Worm (Caenorhabditis elegans) whole organism, L4 larva: ENCODE measurements around the gene ptr-9.

Experiments
- F10B5.3 ChIP-seq: sonication (generic microtip); optimal IDR thresholded peaks from 2 replicates; lab custom pipeline; 2016; ENCODE audit warnings: mild to moderate bottlenecking, missing genetic modification characterization, missing compliant biosample characterization
- F26F4.8 ChIP-seq: fragments of 200-800 bp; sonication (Bioruptor generic); conservative IDR thresholded peaks from 2 replicates; pipeline ENCODE4 v1.3.6; 2022; ENCODE audit warnings: missing genetic modification characterization, missing compliant biosample characterization
- F37D6.2 ChIP-seq: sonication (generic microtip); optimal IDR thresholded peaks from 2 replicates; lab custom pipeline; 2016; ENCODE audit warnings: mild to moderate bottlenecking, missing genetic modification characterization, missing compliant biosample characterization
- F44E2.7 ChIP-seq: fragments of 200-800 bp; sonication (Bioruptor generic); IDR thresholded peaks from 2 replicates; pipeline ENCODE4 v2.1.2; 2022; ENCODE audit warnings: missing genetic modification characterization, missing compliant biosample characterization
- R02D3.7 ChIP-seq: fragments of 150-350 bp; sonication (generic microtip); optimal IDR thresholded peaks from 3 replicates; lab custom pipeline; 2014; ENCODE audit warnings: missing biosample characterization, missing genetic modification characterization
- T26A8.4 ChIP-seq: fragments of 200-800 bp; sonication (Bioruptor generic); IDR thresholded peaks from 2 replicates; pipeline ENCODE4 v1.3.6; 2022; ENCODE audit warnings: missing genetic modification characterization, missing compliant biosample characterization
- ZK546.5 ChIP-seq, 2 experiments: sonication (generic microtip); optimal IDR thresholded peaks; 2 replicates each; lab custom pipeline; 2017; ENCODE audit warnings: missing biosample characterization in 2 of 2, missing genetic modification characterization in 2 of 2
- aha-1 ChIP-seq: fragments of 150-350 bp; peaks from one replicate; lab custom pipeline; 2014; ENCODE audit warnings: missing biosample characterization, missing genetic modification characterization
- ceh-82 ChIP-seq: sonication (generic microtip); optimal IDR thresholded peaks from 2 replicates; lab custom pipeline; 2017; ENCODE audit warnings: missing biosample characterization, missing genetic modification characterization
- daf-16 ChIP-seq, 3 experiments: sonication (generic microtip); optimal IDR thresholded peaks; 2 replicates each; lab custom pipeline; 2016 to 2017; ENCODE audit warnings: missing genetic modification characterization in 3 of 3, missing genetic modification reagents in 3 of 3, mild to moderate bottlenecking in 2 of 3, missing compliant biosample characterization in 2 of 3, missing biosample characterization in 1 of 3, moderate library complexity in 1 of 3
- hlh-30 ChIP-seq: sonication (generic microtip); optimal IDR thresholded peaks from 2 replicates; lab custom pipeline; 2017; ENCODE audit warnings: antibody characterized with exemption, mild to moderate bottlenecking, missing genetic modification characterization, missing compliant biosample characterization; ENCODE audit not compliant: insufficient read depth
- lin-13 ChIP-seq: fragments of 150-350 bp; optimal IDR thresholded peaks from 2 replicates; lab custom pipeline; 2014; ENCODE audit warnings: missing biosample characterization, missing genetic modification reagents, missing genetic modification characterization
- lin-15B ChIP-seq: fragments of 150-350 bp; sonication (generic microtip); optimal IDR thresholded peaks from 3 replicates; lab custom pipeline; 2014; ENCODE audit warnings: missing biosample characterization, missing genetic modification characterization
- lsy-2 ChIP-seq, 2 experiments: fragments of 150-350 bp in 1 of 2; sonication (generic microtip) in 1 of 2; optimal IDR thresholded peaks; 2 replicates each; lab custom pipeline; 2014 to 2017; ENCODE audit warnings: missing biosample characterization in 2 of 2, missing genetic modification characterization in 2 of 2
- mdl-1 ChIP-seq, 2 experiments: fragments of 150-350 bp in 1 of 2; sonication (generic microtip) in 1 of 2; optimal IDR thresholded peaks; 2 replicates each; lab custom pipeline; 2014 to 2017; ENCODE audit warnings: missing biosample characterization in 2 of 2, missing genetic modification characterization in 2 of 2
- mxl-2 ChIP-seq: fragments of 200-800 bp; sonication (Bioruptor generic); conservative IDR thresholded peaks from 2 replicates; pipeline ENCODE4 v1.3.6; 2022; ENCODE audit warnings: missing genetic modification reagents, missing genetic modification characterization, missing compliant biosample characterization
- mxl-3 ChIP-seq: fragments of 200-800 bp; sonication (Bioruptor generic); optimal IDR thresholded peaks from 2 replicates; lab custom pipeline; 2018; ENCODE audit warnings: mild to moderate bottlenecking, missing genetic modification characterization, missing compliant biosample characterization
- nhr-11 ChIP-seq: fragments of 150-350 bp; optimal IDR thresholded peaks from 2 replicates; lab custom pipeline; 2014; ENCODE audit warnings: missing biosample characterization, missing genetic modification characterization
- nhr-237 ChIP-seq: sonication (generic microtip); optimal IDR thresholded peaks from 2 replicates; lab custom pipeline; 2017; ENCODE audit warnings: missing biosample characterization, missing genetic modification characterization
- nhr-41 ChIP-seq: fragments of 200-800 bp; sonication (Bioruptor generic); IDR thresholded peaks from 2 replicates; pipeline ENCODE4 v1.3.6; 2022; ENCODE audit warnings: missing genetic modification reagents, missing genetic modification characterization, missing compliant biosample characterization
- nhr-42 ChIP-seq: fragments of 200-800 bp; sonication (Bioruptor generic); IDR thresholded peaks from 2 replicates; pipeline ENCODE4 v1.3.6; 2022; ENCODE audit warnings: missing genetic modification characterization, missing compliant biosample characterization
- nhr-76 ChIP-seq: fragments of 150-350 bp; optimal IDR thresholded peaks from 2 replicates; lab custom pipeline; 2014; ENCODE audit warnings: missing biosample characterization, missing genetic modification characterization
- nhr-77 ChIP-seq: fragments of 150-350 bp; optimal IDR thresholded peaks from 2 replicates; lab custom pipeline; 2014; ENCODE audit warnings: missing biosample characterization, missing genetic modification characterization
- php-3 ChIP-seq: fragments of 200-800 bp; sonication (Bioruptor generic); IDR thresholded peaks from 2 replicates; pipeline ENCODE4 v1.3.6; 2022; ENCODE audit warnings: missing genetic modification reagents, missing genetic modification characterization, missing compliant biosample characterization
- pqm-1 ChIP-seq: sonication (generic microtip); optimal IDR thresholded peaks from 2 replicates; lab custom pipeline; 2017; ENCODE audit warnings: missing biosample characterization, missing genetic modification characterization
- unc-39 ChIP-seq: sonication (generic microtip); optimal IDR thresholded peaks from 2 replicates; lab custom pipeline; 2017; ENCODE audit warnings: missing biosample characterization, missing genetic modification characterization
- unc-62 ChIP-seq, 3 experiments: fragments of 150-350 bp in 1 of 3; sonication (generic microtip); optimal IDR thresholded peaks in 2 of 3; peaks in 1 of 3; 1 replicate in 1 of 3; 2 replicates in 2 of 3; lab custom pipeline; 2014 to 2017; ENCODE audit warnings: missing biosample characterization in 3 of 3, missing genetic modification characterization in 3 of 3, missing genetic modification reagents in 3 of 3, missing genotype in 1 of 3
- zag-1 ChIP-seq: fragments of 150-350 bp; optimal IDR thresholded peaks from 2 replicates; lab custom pipeline; 2014; ENCODE audit warnings: missing biosample characterization, missing genetic modification characterization
- zfp-3 ChIP-seq: fragments of 200-800 bp; sonication (Bioruptor generic); conservative IDR thresholded peaks from 2 replicates; pipeline ENCODE4 v1.3.6; 2022; ENCODE audit warnings: missing genetic modification reagents, missing genetic modification characterization, missing compliant biosample characterization

The ptr-9 gene

ce11 chrIII:9110270-9110669 lies 51.2 kb downstream of the ptr-9 start:
- no peak for TF ChIP-seq F26F4.8
- TF ChIP-seq mxl-2 (GFP tag; lab: Robert Waterston, UW), result no peak
- TF ChIP-seq zfp-3 (GFP tag; lab: Robert Waterston, UW), result no peak
- TF ChIP-seq daf-16 (GFP tag; optimal IDR thresholded peaks at IDR 0.05; lab: Kevin White, UChicago), result no peak
- TF ChIP-seq daf-16 (tag; optimal IDR thresholded peaks at IDR 0.05; lab: Kevin White, UChicago), result peak; percentile 37
- no peak for TF ChIP-seq mxl-3 (GFP tag; lab: Kevin White, UChicago)
- no peak for TF ChIP-seq T26A8.4
- peak; percentile 31 for TF ChIP-seq aha-1 (tag; lab: Kevin White, UChicago)
- TF ChIP-seq ceh-82 (tag; lab: Kevin White, UChicago), result no peak

- no peak for TF ChIP-seq lin-13 (GFP tag; lab: Kevin White, UChicago)
- no peak for TF ChIP-seq F10B5.3 (tag; lab: Kevin White, UChicago)
- TF ChIP-seq R02D3.7, result no peak
- TF ChIP-seq nhr-77 (tag; lab: Kevin White, UChicago), result no peak
- TF ChIP-seq lin-15B (tag; lab: Kevin White, UChicago), result no peak
- TF ChIP-seq lsy-2 (tag; optimal IDR thresholded peaks at IDR 0.05; lab: Kevin White, UChicago), result no peak
- TF ChIP-seq php-3 (GFP tag; lab: Robert Waterston, UW), result no peak
- TF ChIP-seq unc-62 (GFP tag; optimal IDR thresholded peaks at IDR 0.05 in 1 of 2; lab: Kevin White, UChicago), result no peak
- TF ChIP-seq unc-62 (tag; optimal IDR thresholded peaks at IDR 0.05; lab: Kevin White, UChicago), result no peak
- TF ChIP-seq F37D6.2, result no peak
- TF ChIP-seq mxl-2 (GFP tag; lab: Robert Waterston, UW), result no peak
- TF ChIP-seq zag-1 (tag; lab: Kevin White, UChicago), result no peak
- TF ChIP-seq unc-39 (tag; lab: Kevin White, UChicago), result no peak
- TF ChIP-seq F44E2.7 (GFP tag; lab: Robert Waterston, UW), result no peak
- no peak for TF ChIP-seq nhr-76
These were observed 51.7 kb downstream of the ptr-9 start for ce11 chrIII:9109726-9110125.

ce11 chrIII:9109172-9109571 lies 52.3 kb downstream of the ptr-9 start, which contains the start of gene cya-1:
Gene cya-1 (minus strand): TSS chrIII:9109272.
- TF ChIP-seq nhr-237 (tag; lab: Kevin White, UChicago) (no peak), mdl-1 (tag; optimal IDR thresholded peaks at IDR 0.05; lab: Kevin White, UChicago) (no peak), R02D3.7 (no peak), hlh-30 (tag; lab: Kevin White, UChicago) (no peak), nhr-41 (GFP tag; lab: Robert Waterston, UW) (no peak), F26F4.8 (no peak), ZK546.5 (tag; optimal IDR thresholded peaks at IDR 0.05; lab: Kevin White, UChicago) (no peak), pqm-1 (tag; lab: Kevin White, UChicago) (no peak), nhr-11 (no peak), nhr-42 (GFP tag; lab: Robert Waterston, UW) (no peak)
- TF ChIP-seq, all 104 proteins: peak for 0
